Worm (Caenorhabditis elegans): ENCODE data around the gene swip-10.

Gene swip-10

DNA sequence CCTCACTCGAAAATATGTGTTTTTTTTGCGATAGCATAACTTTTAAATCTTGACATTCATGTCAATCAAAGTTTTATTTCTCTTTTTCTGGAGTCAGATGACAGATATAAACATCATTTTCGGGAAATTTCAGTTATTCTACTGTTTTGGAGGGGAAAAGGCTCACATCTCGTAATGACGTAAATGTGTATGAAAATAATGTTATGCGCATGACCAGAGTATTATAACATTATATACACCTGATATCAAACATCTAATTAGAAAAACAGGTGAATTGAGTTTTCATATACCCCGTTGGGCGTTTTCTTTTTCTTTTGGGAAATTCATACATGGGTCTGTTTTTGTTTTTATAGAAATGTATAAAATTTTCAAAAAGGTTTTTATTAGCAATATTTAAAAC is 26.2 kb upstream of the swip-10 start:
- TF ChIP-seq nhr-102 (tag; optimal IDR thresholded peaks at IDR 0.05) (no peak), zip-2 (tag; optimal IDR thresholded peaks at IDR 0.05) (no peak), php-3 (GFP tag; IDR thresholded peaks at IDR 0.05) (no peak), lsy-2 (tag; optimal IDR thresholded peaks at IDR 0.05) (peak in 1 of 2 experiments; percentile 23), duxl-1 (tag; optimal IDR thresholded peaks at IDR 0.05; ENCODE audit: poor library complexity) (peak; percentile 39)

DNA sequence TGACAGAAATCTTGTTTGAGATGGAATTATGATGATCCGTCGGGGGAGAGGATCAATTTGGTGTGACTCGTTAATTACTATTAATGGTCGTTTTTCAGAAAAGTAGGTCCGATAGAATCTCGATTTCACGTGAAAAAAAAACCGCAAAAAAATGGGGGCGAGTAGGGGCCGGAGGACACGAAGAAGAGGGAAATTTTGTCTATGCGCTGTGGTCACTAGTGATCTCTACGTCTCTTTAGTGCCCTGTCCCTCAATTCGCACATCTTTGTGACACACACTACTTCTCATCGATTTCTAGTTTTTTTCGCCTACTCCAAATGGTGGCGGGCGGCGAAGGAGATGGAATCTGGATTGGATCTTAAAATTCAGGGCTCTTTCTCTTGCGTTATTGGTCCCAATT is 22.5 kb upstream of the swip-10 start:
- TF ChIP-seq egl-43 (GFP tag; IDR thresholded peaks at IDR 0.05) (no peak), mep-1 (tag; optimal IDR thresholded peaks at IDR 0.05) (peak; percentile 27), aha-1 (tag) (peak; percentile 92), lim-7 (GFP tag; IDR thresholded peaks at IDR 0.05) (no peak), mdl-1 (tag; optimal IDR thresholded peaks at IDR 0.05) (peak in 1 of 2 experiments; percentile 39), hmg-1.1 (GFP tag; IDR thresholded peaks at IDR 0.05) (peak; percentile 41; the same call in 1 of the 2 replicates)

DNA sequence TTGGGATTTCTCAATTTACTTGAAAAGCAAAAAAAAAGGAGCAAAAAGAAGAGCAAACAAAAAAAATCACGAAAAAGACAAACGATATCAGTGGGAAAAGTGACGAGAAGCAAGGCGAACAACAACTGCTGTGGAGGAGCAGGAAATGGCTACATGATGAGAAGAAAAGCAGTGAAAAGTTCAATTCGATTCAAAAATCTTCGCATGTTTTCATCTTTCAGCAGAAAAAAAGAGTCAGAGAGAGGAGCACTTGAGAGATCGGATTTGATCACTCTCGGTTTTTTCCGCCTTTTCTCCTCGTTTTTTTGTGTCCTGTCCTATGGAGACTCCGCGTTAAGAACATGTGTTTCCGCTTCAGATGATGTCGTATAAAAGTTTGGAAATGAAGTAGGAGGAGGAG is 20.9 kb upstream of the swip-10 start:
- TF ChIP-seq unc-130 (GFP tag; optimal IDR thresholded peaks at IDR 0.05) (no peak), hif-1 (tag; optimal IDR thresholded peaks at IDR 0.05) (peak in 1 of 2 experiments; percentile 9), unc-62 (GFP tag; optimal IDR thresholded peaks at IDR 0.05 in 1 of 2) (peak in 1 of 2 experiments; percentile 39), unc-62 (tag; optimal IDR thresholded peaks at IDR 0.05) (no peak), F26F4.8 (GFP tag; conservative IDR thresholded peaks at IDR 0.05) (no peak), mdl-1 (tag; optimal IDR thresholded peaks at IDR 0.05) (peak in 1 of 2 experiments; percentile 15), dpl-1 (GFP tag; optimal IDR thresholded peaks at IDR 0.05) (no peak), snpc-4 (tag; optimal IDR thresholded peaks at IDR 0.05) (no peak), fkh-10 (GFP tag; optimal IDR thresholded peaks at IDR 0.05) (peak; percentile 67), hlh-30 (tag; optimal IDR thresholded peaks at IDR 0.05; ENCODE audit: insufficient read depth) (peak; percentile 13), daf-16 (GFP tag; optimal IDR thresholded peaks at IDR 0.05) (peak in 1 of 2 experiments; percentile 10), daf-16 (tag; optimal IDR thresholded peaks at IDR 0.05) (no peak), nhr-11 (tag; optimal IDR thresholded peaks at IDR 0.05) (peak; percentile 58), hlh-11 (tag; optimal IDR thresholded peaks at IDR 0.05) (peak; percentile 43), nhr-10 (tag; optimal IDR thresholded peaks at IDR 0.05) (no peak), D1046.2 (GFP tag; IDR thresholded peaks at IDR 0.05) (no peak), rbr-2 (tag; optimal IDR thresholded peaks at IDR 0.05) (no peak)

DNA sequence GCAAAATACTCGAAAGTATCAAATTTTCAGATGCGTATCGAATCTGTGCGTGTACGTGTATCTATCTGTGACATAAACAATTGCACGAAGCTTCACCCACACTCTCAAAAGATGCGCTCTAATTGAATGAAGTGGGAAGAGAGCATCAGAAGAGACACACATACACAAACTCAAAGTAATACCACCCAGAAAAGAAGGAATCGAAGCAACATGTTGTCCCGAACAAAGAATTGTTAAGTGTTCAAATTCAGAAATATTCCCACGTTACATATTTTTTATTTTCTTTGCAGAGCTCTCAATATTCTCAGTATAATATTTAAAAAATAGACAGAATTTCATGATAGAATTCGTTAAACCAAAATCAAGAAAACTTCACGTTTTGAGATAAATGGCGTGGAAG is 18.9 kb upstream of the swip-10 start:
- TF ChIP-seq daf-8 (GFP tag; IDR thresholded peaks at IDR 0.05) (no peak), zfp-3 (GFP tag; conservative IDR thresholded peaks at IDR 0.05) (no peak), daf-19 (GFP tag; conservative IDR thresholded peaks at IDR 0.05) (no peak), cey-2 (tag; optimal IDR thresholded peaks at IDR 0.05; ENCODE audit: borderline replicate concordance, insufficient read depth) (no peak), egl-43 (GFP tag; IDR thresholded peaks at IDR 0.05) (no peak), hlh-11 (tag; optimal IDR thresholded peaks at IDR 0.05) (no peak), aha-1 (tag) (peak; percentile 95), unc-39 (tag; optimal IDR thresholded peaks at IDR 0.05) (no peak)

DNA sequence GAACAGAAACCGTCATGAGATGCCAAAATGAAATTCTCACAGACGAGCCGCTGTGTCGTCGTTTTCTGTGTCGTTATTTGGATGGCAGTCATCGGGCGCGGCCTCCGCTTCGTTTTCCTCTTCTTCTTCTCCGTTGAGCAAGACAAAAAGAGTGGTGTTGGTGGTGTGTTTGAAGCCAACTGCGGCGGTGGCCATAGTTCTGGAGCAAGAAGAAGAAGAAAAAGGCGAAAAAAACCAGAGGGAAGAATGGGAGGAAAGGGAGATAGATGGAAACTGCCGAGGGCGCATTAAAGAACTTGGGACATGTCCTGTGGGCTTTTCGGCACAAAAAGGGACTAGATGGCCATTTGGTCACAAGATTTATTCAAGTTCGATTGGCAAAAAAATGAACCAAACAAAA is 13.6 kb upstream of the swip-10 start, which contains the start of gene F53B1.9:
Gene F53B1.9 (minus strand): TSS at position 195 of the 400 bp plus-strand sequence.
- TF ChIP-seq mes-2 (tag; optimal IDR thresholded peaks at IDR 0.05; ENCODE audit: poor library complexity, severe bottlenecking) (peak; percentile 6), nhr-25 (tag; optimal IDR thresholded peaks at IDR 0.05; ENCODE audit: borderline replicate concordance, insufficient read depth) (no peak), set-16 (GFP tag; IDR thresholded peaks at IDR 0.05) (peak; percentile 8; the same call in 1 of the 2 replicates), nhr-6 (tag; optimal IDR thresholded peaks at IDR 0.05) (no peak), hlh-30 (tag; optimal IDR thresholded peaks at IDR 0.05; ENCODE audit: insufficient read depth) (peak; percentile 17), hmg-1.1 (GFP tag; IDR thresholded peaks at IDR 0.05) (0 out of 2 replicates have a peak, but pooled peaks have one; percentile 9)
